Worm (Caenorhabditis elegans) whole organism, L4 larva: ENCODE measurements around the gene lars-1.

Experiments
- F44E2.7 ChIP-seq: fragments of 200-800 bp; sonication (Bioruptor generic); IDR thresholded peaks from 2 replicates; pipeline ENCODE4 v2.1.2; 2022; ENCODE audit warnings: missing genetic modification characterization, missing compliant biosample characterization
- dpl-1 ChIP-seq: fragments of 150-350 bp; optimal IDR thresholded peaks from 2 replicates; lab custom pipeline; 2014; ENCODE audit warnings: missing biosample characterization, missing genetic modification reagents, missing genetic modification characterization
- madf-9 ChIP-seq: fragments of 200-800 bp; sonication (Bioruptor generic); conservative IDR thresholded peaks from 2 replicates; pipeline ENCODE4 v1.3.6; 2022; ENCODE audit warnings: missing genetic modification reagents, missing genetic modification characterization, missing compliant biosample characterization
- unc-62 ChIP-seq, 3 experiments: fragments of 150-350 bp in 1 of 3; sonication (generic microtip); optimal IDR thresholded peaks in 2 of 3; peaks in 1 of 3; 1 replicate in 1 of 3; 2 replicates in 2 of 3; lab custom pipeline; 2014 to 2017; ENCODE audit warnings: missing biosample characterization in 3 of 3, missing genetic modification characterization in 3 of 3, missing genetic modification reagents in 3 of 3, missing genotype in 1 of 3

DNA sequence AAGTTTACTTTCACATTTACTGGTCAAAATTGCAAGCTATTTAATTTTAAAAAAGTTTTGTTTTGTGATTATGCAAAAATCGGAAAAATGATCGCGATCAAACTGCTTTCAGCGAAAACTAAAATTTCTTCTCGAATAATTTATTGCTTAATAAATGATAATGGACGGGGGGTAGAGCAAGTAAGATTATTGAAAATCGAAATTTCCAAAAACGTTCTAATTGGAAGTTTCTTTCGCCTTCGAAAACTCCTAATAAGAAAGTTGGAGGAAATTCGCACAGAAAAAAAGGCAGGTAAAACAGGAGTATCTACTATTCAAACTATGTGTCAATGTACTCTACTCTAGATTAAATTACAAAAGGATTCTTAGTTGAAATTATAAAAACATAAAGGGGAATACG is 14.4 kb downstream of the lars-1 start:
- no peak for TF ChIP-seq dpl-1 (GFP tag; lab: Kevin White, UChicago)
- TF ChIP-seq madf-9 (GFP tag; lab: Robert Waterston, UW) = no peak
- TF ChIP-seq F44E2.7 (GFP tag; lab: Robert Waterston, UW) = no peak
- TF ChIP-seq unc-62 (GFP tag; optimal IDR thresholded peaks at IDR 0.05 in 1 of 2; lab: Kevin White, UChicago) = no peak
- no peak for TF ChIP-seq unc-62 (tag; optimal IDR thresholded peaks at IDR 0.05; lab: Kevin White, UChicago)
